Fruit fly (Drosophila melanogaster): Measurements from ENCODE around the gene CG7557.

Gene CG7557

DNA sequence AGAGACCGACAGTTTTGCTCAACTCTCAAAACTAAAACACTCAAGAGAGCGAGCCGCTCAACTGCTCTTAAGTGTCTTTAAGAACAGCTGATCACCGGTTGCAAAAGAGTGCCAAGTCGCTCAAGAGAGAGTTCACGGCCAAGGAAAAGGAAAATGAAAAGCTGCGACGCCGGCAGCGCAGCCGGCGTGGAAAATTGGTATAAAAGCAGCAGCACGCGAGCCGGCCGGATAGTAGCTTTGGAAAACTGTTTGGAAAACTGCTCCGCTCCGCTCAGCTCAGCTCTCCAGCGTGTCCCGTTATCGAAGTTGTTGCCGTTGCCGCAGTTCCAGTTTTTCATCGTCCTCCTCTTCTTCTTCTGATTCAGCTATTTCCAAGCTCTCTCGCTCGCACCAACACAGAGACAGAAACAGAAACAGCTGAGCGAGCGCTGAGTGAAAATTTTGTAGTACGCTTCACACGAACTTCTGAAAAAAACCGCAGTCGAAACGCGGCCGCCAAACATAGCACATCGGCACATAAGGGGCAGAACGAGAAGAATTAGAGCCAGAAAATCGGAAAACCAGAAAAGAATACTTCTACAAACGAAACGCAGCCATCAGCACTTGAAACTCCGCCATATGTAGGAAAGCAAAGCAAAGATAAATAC, 42.5 kb downstream of the CG7557 start, which contains the start of gene chrb (continued):
- TF ChIP-seq Ets21C (GFP tag; optimal IDR thresholded peaks at IDR 0.05): no peak
- peak; percentile 8 for TF ChIP-seq Hr4 (GFP tag; optimal IDR thresholded peaks at IDR 0.05)
- TF ChIP-seq Gug (GFP tag; IDR thresholded peaks at IDR 0.05): no peak
- peak; percentile 30 for TF ChIP-seq CG34406 (GFP tag; optimal IDR thresholded peaks at IDR 0.05)
- TF ChIP-seq CG7368 (GFP tag; optimal IDR thresholded peaks at IDR 0.05): peak; percentile 15
- TF ChIP-seq CG3919 (GFP tag; optimal IDR thresholded peaks at IDR 0.05): peak; percentile 47
- peak; percentile 52 for TF ChIP-seq CG8632 (GFP tag; optimal IDR thresholded peaks at IDR 0.05)
- TF ChIP-seq CG6792 (GFP tag; optimal IDR thresholded peaks at IDR 0.05): peak; percentile 23
- peak; percentile 68 for TF ChIP-seq vri (GFP tag; optimal IDR thresholded peaks at IDR 0.05)
- peak; percentile 74 for TF ChIP-seq Eip78C (GFP tag)
- no peak for TF ChIP-seq CG10631 (GFP tag; optimal IDR thresholded peaks at IDR 0.05)
- TF ChIP-seq CG8319 (GFP tag; optimal IDR thresholded peaks at IDR 0.05): no peak
- TF ChIP-seq svp (GFP tag): no peak
- peak; percentile 3 for TF ChIP-seq acj6 (GFP tag; optimal IDR thresholded peaks at IDR 0.05)
- peak; percentile 71 for TF ChIP-seq dsx (GFP tag; optimal IDR thresholded peaks at IDR 0.05; ENCODE audit: poor library complexity, severe bottlenecking)
- peak; percentile 69 for TF ChIP-seq CG8119 (GFP tag; IDR thresholded peaks at IDR 0.05)
- no peak for TF ChIP-seq Eip93F (GFP tag; optimal IDR thresholded peaks at IDR 0.05)
- TF ChIP-seq Hr39 (GFP tag; optimal IDR thresholded peaks at IDR 0.05): no peak
- TF ChIP-seq pdm3 (GFP tag; optimal IDR thresholded peaks at IDR 0.05): no peak
- peak; percentile 85 for TF ChIP-seq CG6854 (GFP tag; optimal IDR thresholded peaks at IDR 0.05)
- peak; percentile 5 for TF ChIP-seq CG32006 (GFP tag; optimal IDR thresholded peaks at IDR 0.05)
- peak; percentile 50 for TF ChIP-seq CG1621 (tag; optimal IDR thresholded peaks at IDR 0.05)
- no peak for TF ChIP-seq dac (GFP tag; optimal IDR thresholded peaks at IDR 0.05)
- peak; percentile 30 for TF ChIP-seq CG3032 (tag; optimal IDR thresholded peaks at IDR 0.05)
- TF ChIP-seq OdsH (GFP tag; optimal IDR thresholded peaks at IDR 0.05): no peak

DNA sequence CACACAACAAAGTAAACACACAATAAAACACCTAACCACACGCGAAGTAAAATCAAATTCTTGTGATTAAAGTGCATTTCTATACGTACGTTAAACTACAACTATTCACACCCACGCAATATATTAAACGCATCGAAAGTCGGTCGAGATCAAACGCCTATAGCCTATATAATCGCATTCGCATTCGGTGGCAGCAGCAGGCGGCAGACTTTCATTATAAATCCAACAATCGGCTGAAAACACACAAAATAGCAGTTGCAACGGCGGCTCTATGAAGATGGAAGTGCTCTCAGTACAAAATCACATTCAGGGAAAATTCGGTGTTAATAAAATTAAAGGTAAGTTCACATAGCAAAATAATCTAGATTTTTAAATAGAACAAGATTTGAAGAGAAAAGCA, 43.3 kb downstream of the CG7557 start:
- peak; percentile 10 for TF ChIP-seq Eip78C (GFP tag)
- no peak for TF ChIP-seq CG6808 (GFP tag; optimal IDR thresholded peaks at IDR 0.05)

dm6 chr3L:11489489-11489888, 44.5 kb downstream of the CG7557 start:
- TF ChIP-seq CG16779 (tag; optimal IDR thresholded peaks at IDR 0.05) (no peak), CG6163 (GFP tag; IDR thresholded peaks at IDR 0.05) (0 out of 3 replicates have a peak, but pooled peaks have one; percentile 19), eg (GFP tag; IDR thresholded peaks at IDR 0.05) (0 out of 3 replicates have a peak, but pooled peaks have one; percentile 21), Gug (GFP tag; IDR thresholded peaks at IDR 0.05) (no peak)

DNA sequence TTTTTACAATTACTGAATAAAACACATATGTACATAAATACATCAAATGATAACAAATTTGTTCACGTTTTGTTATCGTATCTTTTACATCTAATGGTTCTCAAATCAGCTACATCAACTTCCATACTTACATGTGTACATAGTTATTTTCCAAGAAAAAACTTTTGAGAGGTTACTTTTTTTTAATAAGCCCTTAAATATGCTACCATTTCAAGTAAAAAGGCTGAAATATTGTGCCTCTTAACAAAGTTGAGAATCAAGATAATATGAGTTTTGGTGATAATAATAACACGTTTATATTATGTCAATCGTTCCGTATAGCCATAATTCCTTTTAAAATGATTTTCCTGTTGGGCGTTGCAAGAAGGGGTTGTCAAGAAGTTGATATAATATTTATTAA, 45.6 kb downstream of the CG7557 start:
- peak; percentile 3 for TF ChIP-seq vri (GFP tag; optimal IDR thresholded peaks at IDR 0.05)
- no peak for TF ChIP-seq CG11902 (GFP tag; optimal IDR thresholded peaks at IDR 0.05)

dm6 chr3L:11491222-11491873, 46.4 kb downstream of the CG7557 start:
- TF ChIP-seq CG11294 (GFP tag; IDR thresholded peaks at IDR 0.05) (no peak), achi (GFP tag; optimal IDR thresholded peaks at IDR 0.05) (peak; percentile 71), CG34406 (GFP tag; optimal IDR thresholded peaks at IDR 0.05) (peak; percentile 71), CG6163 (GFP tag; IDR thresholded peaks at IDR 0.05) (peak; percentile 72), CG10631 (GFP tag; optimal IDR thresholded peaks at IDR 0.05) (peak; percentile 57), CG3919 (GFP tag; optimal IDR thresholded peaks at IDR 0.05) (peak; percentile 76), Eip78C (GFP tag) (peak; percentile 94), Ets96B (tag; optimal IDR thresholded peaks at IDR 0.05) (peak; percentile 57), Hr39 (GFP tag; optimal IDR thresholded peaks at IDR 0.05) (peak; percentile 90), CG6276 (GFP tag; optimal IDR thresholded peaks at IDR 0.05) (peak; percentile 46), esn (GFP tag; optimal IDR thresholded peaks at IDR 0.05) (peak; percentile 84), Sox14 (GFP tag; optimal IDR thresholded peaks at IDR 0.05) (peak; percentile 77), vri (GFP tag; optimal IDR thresholded peaks at IDR 0.05) (peak; percentile 65), Hr4 (GFP tag; optimal IDR thresholded peaks at IDR 0.05) (peak; percentile 52), cyc (GFP tag; optimal IDR thresholded peaks at IDR 0.05) (peak; percentile 81), Gug (GFP tag; IDR thresholded peaks at IDR 0.05) (peak; percentile 48), CG8319 (GFP tag; optimal IDR thresholded peaks at IDR 0.05) (peak; percentile 71), CG8119 (GFP tag; IDR thresholded peaks at IDR 0.05) (peak; percentile 64), Smox (GFP tag; optimal IDR thresholded peaks at IDR 0.05) (peak; percentile 80), CG32006 (GFP tag; optimal IDR thresholded peaks at IDR 0.05) (peak; percentile 64), salr (GFP tag; optimal IDR thresholded peaks at IDR 0.05) (peak in 1 of 2 experiments; percentile 2), fd59A (GFP tag; optimal IDR thresholded peaks at IDR 0.05) (peak; percentile 17), CG8632 (GFP tag; optimal IDR thresholded peaks at IDR 0.05) (peak; percentile 63), CG9139 (GFP tag; optimal IDR thresholded peaks at IDR 0.05) (no peak), acj6 (GFP tag; optimal IDR thresholded peaks at IDR 0.05) (peak; percentile 69)

Data from whole organism, prepupa.